Worm (Caenorhabditis elegans) whole organism, midembryonic: ENCODE results near the gene K10B3.1.

Source experiments
- cog-1 ChIP-seq: sonication (generic microtip); optimal IDR thresholded peaks from 2 replicates; lab custom pipeline; 2016; ENCODE audit warnings: missing genetic modification characterization, missing compliant biosample characterization
- med-1 ChIP-seq: sonication (generic microtip); optimal IDR thresholded peaks from 2 replicates; lab custom pipeline; 2017; ENCODE audit warnings: missing genetic modification characterization, mild to moderate bottlenecking, missing compliant biosample characterization, antibody characterized with exemption, missing genetic modification reagents; ENCODE audit not compliant: insufficient read depth

DNA sequence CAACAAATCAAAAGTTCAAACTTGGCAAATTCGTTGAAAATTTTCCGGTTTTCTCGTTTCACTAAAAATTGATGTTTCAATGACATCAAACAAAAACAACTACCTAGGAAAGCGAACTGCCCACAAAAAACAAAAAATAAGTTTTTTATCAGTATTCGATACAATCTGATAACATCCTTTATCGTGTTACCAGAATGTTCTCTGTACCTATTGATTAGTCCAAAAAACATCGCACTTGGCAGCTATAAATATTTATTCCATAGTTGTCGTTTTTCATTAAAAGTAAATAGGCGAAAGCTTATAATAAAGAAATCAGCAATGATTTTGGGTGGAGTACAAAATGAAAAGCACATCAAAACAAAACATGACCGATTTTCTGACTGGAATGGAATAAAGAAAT lies 18.1 kb upstream of the K10B3.1 start:
- TF ChIP-seq cog-1 (tag; lab: Kevin White, UChicago) = no peak
- no peak for TF ChIP-seq med-1 (GFP tag; lab: Kevin White, UChicago)
